Fruit fly (Drosophila melanogaster) whole organism, embryonic: ENCODE data around the gene Ctl1.
A peak's percentile ranks its signal among the peaks of the same experiment; 100 is the strongest.

ENCODE experiments used
- B-H2 ChIP-seq: fragments of 200-800 bp; sonication (Bioruptor generic); optimal IDR thresholded peaks from 2 replicates; lab custom pipeline; 2018; ENCODE audit warnings: missing biosample characterization, mild to moderate bottlenecking, missing genetic modification characterization
- BtbVII ChIP-seq: fragments of 200-800 bp; sonication (Bioruptor generic); optimal IDR thresholded peaks from 3 replicates; lab custom pipeline; 2017; ENCODE audit warnings: missing biosample characterization, mild to moderate bottlenecking, missing genetic modification characterization
- Bteb2 ChIP-seq: fragments of 200-800 bp; sonication (Bioruptor generic); optimal IDR thresholded peaks from 2 replicates; lab custom pipeline; 2016; ENCODE audit warnings: missing biosample characterization, missing genetic modification characterization
- CG10209 ChIP-seq: fragments of 200-800 bp; sonication (Bioruptor generic); optimal IDR thresholded peaks from 3 replicates; lab custom pipeline; 2017; ENCODE audit warnings: missing biosample characterization, mild to moderate bottlenecking, missing genetic modification characterization, missing genetic modification reagents
- CG10543 ChIP-seq: fragments of 200-800 bp; sonication (Bioruptor generic); optimal IDR thresholded peaks from 3 replicates; lab custom pipeline; 2017; ENCODE audit warnings: missing biosample characterization, mild to moderate bottlenecking, missing genetic modification characterization, moderate library complexity
- CG12104 ChIP-seq: fragments of 200-800 bp; sonication (Bioruptor generic); optimal IDR thresholded peaks from 3 replicates; lab custom pipeline; 2016; ENCODE audit warnings: missing biosample characterization, missing genetic modification characterization
- CG1233 ChIP-seq: fragments of 200-800 bp; sonication (Bioruptor generic); optimal IDR thresholded peaks from 4 replicates; lab custom pipeline; 2018; ENCODE audit warnings: missing biosample characterization, mild to moderate bottlenecking, missing genetic modification characterization
- CG12744 ChIP-seq: fragments of 200-800 bp; sonication (Bioruptor generic); optimal IDR thresholded peaks from 2 replicates; lab custom pipeline; 2016; ENCODE audit warnings: missing biosample characterization, missing genetic modification characterization
- CG14050 ChIP-seq: fragments of 200-800 bp; sonication (Bioruptor generic); IDR thresholded peaks from 3 replicates; pipeline ENCODE4 v1.3.6; 2022; ENCODE audit warnings: missing biosample characterization, missing genetic modification characterization
- CG1647 ChIP-seq: fragments of 200-800 bp; sonication (Bioruptor generic); optimal IDR thresholded peaks from 3 replicates; lab custom pipeline; 2016; ENCODE audit warnings: missing biosample characterization, missing genetic modification characterization
- CG16815 ChIP-seq: fragments of 200-800 bp; sonication (Bioruptor generic); optimal IDR thresholded peaks from 3 replicates; lab custom pipeline; 2017; ENCODE audit warnings: missing biosample characterization, mild to moderate bottlenecking, missing genetic modification characterization
- CG17328 ChIP-seq: fragments of 200-800 bp; sonication (Bioruptor generic); IDR thresholded peaks from 2 replicates; pipeline ENCODE4 v1.3.6; 2022; ENCODE audit warnings: missing biosample characterization, missing genetic modification characterization
- CG17361 ChIP-seq: fragments of 200-800 bp; sonication (Bioruptor generic); IDR thresholded peaks from 3 replicates; pipeline ENCODE4 v1.3.6; 2022; ENCODE audit warnings: missing biosample characterization, missing genetic modification characterization
- CG30403 ChIP-seq: fragments of 200-800 bp; sonication (Bioruptor generic); optimal IDR thresholded peaks from 3 replicates; lab custom pipeline; 2016; ENCODE audit warnings: missing biosample characterization, missing genetic modification characterization
- CG31365 ChIP-seq: fragments of 200-800 bp; sonication (Bioruptor generic); optimal IDR thresholded peaks from 2 replicates; lab custom pipeline; 2018; ENCODE audit warnings: missing biosample characterization, mild to moderate bottlenecking, missing genetic modification characterization
- CG32532 ChIP-seq: fragments of 200-800 bp; sonication (Bioruptor generic); IDR thresholded peaks from 2 replicates; pipeline ENCODE4 v1.3.6; 2022; ENCODE audit warnings: missing biosample characterization, missing genetic modification characterization
- CG3281 ChIP-seq: fragments of 200-800 bp; sonication (Bioruptor generic); optimal IDR thresholded peaks from 3 replicates; lab custom pipeline; 2017; ENCODE audit warnings: missing biosample characterization, mild to moderate bottlenecking, missing genetic modification characterization
- CG33213 ChIP-seq: fragments of 200-800 bp; sonication (Bioruptor generic); optimal IDR thresholded peaks from 3 replicates; lab custom pipeline; 2016; ENCODE audit warnings: missing biosample characterization, missing genetic modification characterization
- CG33557 ChIP-seq: fragments of 200-800 bp; sonication (Bioruptor generic); optimal IDR thresholded peaks from 2 replicates; lab custom pipeline; 2019; ENCODE audit warnings: missing biosample characterization, mild to moderate bottlenecking, missing genetic modification characterization, moderate library complexity
- CG4424 ChIP-seq: fragments of 200-800 bp; sonication (Bioruptor generic); optimal IDR thresholded peaks from 3 replicates; lab custom pipeline; 2016; ENCODE audit warnings: missing biosample characterization, missing genetic modification characterization
- CG5953 ChIP-seq: fragments of 200-800 bp; sonication (Bioruptor generic); IDR thresholded peaks from 2 replicates; pipeline ENCODE4 v1.3.6; 2022; ENCODE audit warnings: missing biosample characterization, missing genetic modification characterization
- CG6813 ChIP-seq: fragments of 200-800 bp; sonication (Bioruptor generic); optimal IDR thresholded peaks from 2 replicates; lab custom pipeline; 2017; ENCODE audit warnings: missing biosample characterization, missing genetic modification characterization, mild to moderate bottlenecking, moderate library complexity, missing genetic modification reagents
- CG8290 ChIP-seq, 3 experiments: fragments of 200-800 bp; sonication (Bioruptor generic); optimal IDR thresholded peaks; 2 replicates each; lab custom pipeline; 2016 to 2019; ENCODE audit warnings: missing biosample characterization in 3 of 3, missing genetic modification characterization in 3 of 3, mild to moderate bottlenecking in 2 of 3, moderate library complexity in 1 of 3
- D ChIP-seq, 2 experiments: fragments of 200-800 bp in 1 of 2; fragments of >200 bp in 1 of 2; sonication (Bioruptor generic) in 1 of 2; optimal IDR thresholded peaks; 2 replicates in 1 of 2; 3 replicates in 1 of 2; lab custom pipeline; 2017; ENCODE audit warnings: mild to moderate bottlenecking in 1 of 2, missing biosample characterization in 1 of 2, missing genetic modification characterization in 1 of 2, missing genetic modification reagents in 1 of 2
- Dad ChIP-seq: fragments of 200-800 bp; sonication (Bioruptor generic); optimal IDR thresholded peaks from 3 replicates; lab custom pipeline; 2016; ENCODE audit warnings: missing biosample characterization, missing genetic modification characterization
- HHEX ChIP-seq: fragments of 200-800 bp; sonication (Bioruptor generic); optimal IDR thresholded peaks from 3 replicates; lab custom pipeline; 2017; ENCODE audit warnings: missing biosample characterization, mild to moderate bottlenecking, missing genetic modification characterization, missing genetic modification reagents
- HLH3B ChIP-seq: fragments of 200-800 bp; sonication (Bioruptor generic); IDR thresholded peaks from 2 replicates; pipeline ENCODE4 v1.3.6; 2022; ENCODE audit warnings: missing biosample characterization, missing genetic modification characterization
- HLHmδ ChIP-seq: fragments of 200-800 bp; sonication (Bioruptor generic); optimal IDR thresholded peaks from 2 replicates; lab custom pipeline; 2018; ENCODE audit warnings: missing biosample characterization, mild to moderate bottlenecking, missing genetic modification characterization, moderate library complexity
- HmgD ChIP-seq: fragments of 200-800 bp; sonication (Bioruptor generic); optimal IDR thresholded peaks from 3 replicates; lab custom pipeline; 2016; ENCODE audit warnings: missing biosample characterization, missing genetic modification characterization
- MBD-R2 ChIP-seq: fragments of 200-800 bp; sonication (Bioruptor generic); IDR thresholded peaks from 2 replicates; pipeline ENCODE4 v1.3.6; 2022; ENCODE audit warnings: missing biosample characterization, missing genetic modification characterization
- NfI ChIP-seq: fragments of 200-800 bp; sonication (Bioruptor generic); optimal IDR thresholded peaks from 3 replicates; lab custom pipeline; 2018; ENCODE audit warnings: missing biosample characterization, mild to moderate bottlenecking, missing genetic modification characterization, moderate library complexity
- PHDP ChIP-seq: fragments of 200-800 bp; sonication (Bioruptor generic); optimal IDR thresholded peaks from 3 replicates; lab custom pipeline; 2018; ENCODE audit warnings: missing biosample characterization, mild to moderate bottlenecking, missing genetic modification characterization, moderate library complexity
- amos ChIP-seq: fragments of 200-800 bp; sonication (Bioruptor generic); IDR thresholded peaks from 2 replicates; pipeline ENCODE4 v1.3.6; 2022; ENCODE audit warnings: missing biosample characterization, missing genetic modification characterization; ENCODE audit not compliant: partially characterized antibody
- ap ChIP-seq: fragments of 200-800 bp; sonication (Bioruptor generic); IDR thresholded peaks from 2 replicates; pipeline ENCODE4 v1.3.6; 2022; ENCODE audit warnings: missing biosample characterization, missing genetic modification characterization
- ase ChIP-seq: fragments of 200-800 bp; sonication (Bioruptor generic); IDR thresholded peaks from 3 replicates; pipeline ENCODE4 v1.3.6; 2022; ENCODE audit warnings: missing biosample characterization, missing genetic modification characterization
- chif ChIP-seq, 2 experiments: fragments of 200-800 bp; sonication (Bioruptor generic); optimal IDR thresholded peaks; 3 replicates each; lab custom pipeline; 2016; ENCODE audit warnings: missing biosample characterization in 2 of 2, missing genetic modification characterization in 2 of 2
- crc ChIP-seq: fragments of 200-800 bp; sonication (Bioruptor generic); optimal IDR thresholded peaks from 2 replicates; lab custom pipeline; 2016; ENCODE audit warnings: missing biosample characterization, missing genetic modification characterization
- dati ChIP-seq: fragments of 200-800 bp; sonication (Bioruptor generic); IDR thresholded peaks from 2 replicates; pipeline ENCODE4 v1.3.6; 2022; ENCODE audit warnings: missing biosample characterization, missing genetic modification characterization
- gem ChIP-seq: fragments of 200-800 bp; sonication (Bioruptor generic); optimal IDR thresholded peaks from 2 replicates; lab custom pipeline; 2019; ENCODE audit warnings: missing biosample characterization, mild to moderate bottlenecking, missing genetic modification characterization, moderate library complexity
- grau ChIP-seq: fragments of 200-800 bp; optimal IDR thresholded peaks from 3 replicates; lab custom pipeline; 2019; ENCODE audit warnings: missing biosample characterization, mild to moderate bottlenecking, missing genetic modification characterization, moderate library complexity
- h ChIP-seq: fragments of >200 bp; optimal IDR thresholded peaks from 2 replicates; lab custom pipeline; 2017
- maf-S ChIP-seq: fragments of 200-800 bp; sonication (Bioruptor generic); optimal IDR thresholded peaks from 2 replicates; lab custom pipeline; 2016; ENCODE audit warnings: missing biosample characterization, missing genetic modification characterization
- odd ChIP-seq: fragments of 200-800 bp; sonication (Bioruptor generic); optimal IDR thresholded peaks from 2 replicates; lab custom pipeline; 2017; ENCODE audit warnings: missing biosample characterization, mild to moderate bottlenecking, missing genetic modification characterization
- repo ChIP-seq: fragments of 200-800 bp; sonication (Bioruptor generic); optimal IDR thresholded peaks from 2 replicates; lab custom pipeline; 2016; ENCODE audit warnings: missing biosample characterization, missing genetic modification characterization
- sd ChIP-seq: fragments of 200-800 bp; sonication (Bioruptor generic); optimal IDR thresholded peaks from 3 replicates; lab custom pipeline; 2018; ENCODE audit warnings: missing biosample characterization, mild to moderate bottlenecking, missing genetic modification characterization, moderate library complexity
- sens-2 ChIP-seq: fragments of 200-800 bp; sonication (Bioruptor generic); IDR thresholded peaks from 2 replicates; pipeline ENCODE4 v1.3.6; 2022; ENCODE audit warnings: missing biosample characterization, missing genetic modification characterization
- tgo ChIP-seq: fragments of 200-800 bp; sonication (Bioruptor generic); IDR thresholded peaks from 3 replicates; pipeline ENCODE4 v1.3.6; 2022; ENCODE audit warnings: missing biosample characterization, missing genetic modification characterization
- toy ChIP-seq: fragments of 200-800 bp; sonication (Bioruptor generic); IDR thresholded peaks from 2 replicates; pipeline ENCODE4 v1.3.6; 2022; ENCODE audit warnings: missing biosample characterization, missing genetic modification characterization
- vvl ChIP-seq: fragments of 200-800 bp; sonication (Bioruptor generic); IDR thresholded peaks from 2 replicates; pipeline ENCODE4 v1.3.6; 2022; ENCODE audit warnings: missing biosample characterization, missing genetic modification characterization
- wdn ChIP-seq: fragments of 200-800 bp; sonication (Bioruptor generic); IDR thresholded peaks from 2 replicates; pipeline ENCODE4 v1.3.6; 2022; ENCODE audit warnings: missing biosample characterization, missing genetic modification characterization
- yki ChIP-seq: fragments of >200 bp; optimal IDR thresholded peaks from 3 replicates; lab custom pipeline; 2018

Ctl1 gene

dm6 chr3L:4254301-4254834 is 23.4 kb upstream of the Ctl1 start, which contains the start of the genes ago and CG1265 (continued):
- TF ChIP-seq CG33557 (GFP tag; lab: Kevin White, UChicago), result peak; percentile 45
- no peak; the same call in 1 of the 2 replicates for TF ChIP-seq MBD-R2
- no peak for TF ChIP-seq CG14050 (GFP tag; lab: Robert Waterston, UW)
- TF ChIP-seq sd (tag; lab: Kevin White, UChicago), result no peak
- peak; percentile 56 for TF ChIP-seq grau (tag; lab: Kevin White, UChicago)
- TF ChIP-seq NfI (GFP tag; lab: Kevin White, UChicago), result peak; percentile 49
- no peak for TF ChIP-seq CG5953 (GFP tag; lab: Robert Waterston, UW)
- peak; percentile 15; the same call in 1 of the 3 replicates for TF ChIP-seq tgo (GFP tag; lab: Robert Waterston, UW)
- no peak for TF ChIP-seq CG1233 (GFP tag; lab: Kevin White, UChicago)
- no peak for TF ChIP-seq BtbVII
- no peak for TF ChIP-seq yki (lab: Kevin White, UChicago)
- peak; percentile 83 for TF ChIP-seq CG17361
- TF ChIP-seq CG3281 (GFP tag; lab: Kevin White, UChicago), result peak; percentile 40
- TF ChIP-seq h (lab: Kevin White, UChicago), result no peak
- no peak for TF ChIP-seq chif (GFP tag; optimal IDR thresholded peaks at IDR 0.05; lab: Kevin White, UChicago)
- TF ChIP-seq ap (GFP tag; lab: Robert Waterston, UW), result no peak; the same call in 1 of the 2 replicates
- peak; percentile 50 for TF ChIP-seq HLHmδ (GFP tag; lab: Kevin White, UChicago)
- TF ChIP-seq CG16815 (GFP tag; lab: Kevin White, UChicago), result no peak
- TF ChIP-seq D (optimal IDR thresholded peaks at IDR 0.05; lab: Kevin White, UChicago), result no peak
- no peak for TF ChIP-seq D (GFP tag; optimal IDR thresholded peaks at IDR 0.05; lab: Kevin White, UChicago)
- TF ChIP-seq repo (GFP tag; lab: Kevin White, UChicago), result no peak
- TF ChIP-seq HLH3B (GFP tag; lab: Robert Waterston, UW), result no peak; the same call in 1 of the 2 replicates
- TF ChIP-seq CG12104 (GFP tag; lab: Kevin White, UChicago), result peak; percentile 54
- peak; percentile 31; the same call in 1 of the 2 replicates for TF ChIP-seq sens-2 (GFP tag; lab: Robert Waterston, UW)
- no peak for TF ChIP-seq toy (GFP tag; lab: Robert Waterston, UW)
- peak; percentile 49 for TF ChIP-seq B-H2 (GFP tag; lab: Kevin White, UChicago)
- TF ChIP-seq maf-S (GFP tag; lab: Kevin White, UChicago), result no peak
- 0 out of 2 replicates have a peak, but pooled peaks have one; percentile 19 for TF ChIP-seq dati (GFP tag; lab: Robert Waterston, UW)
- peak; percentile 74 for TF ChIP-seq gem
- TF ChIP-seq amos (GFP tag; lab: Robert Waterston, UW), result peak; percentile 61
- peak; percentile 80 for TF ChIP-seq CG10543
- TF ChIP-seq CG12744, result no peak
- no peak for TF ChIP-seq wdn (GFP tag; lab: Robert Waterston, UW)
- TF ChIP-seq Dad (GFP tag; lab: Kevin White, UChicago), result no peak
- no peak for TF ChIP-seq HmgD (GFP tag; lab: Kevin White, UChicago)
- no peak for TF ChIP-seq CG8290 (GFP tag; optimal IDR thresholded peaks at IDR 0.05; lab: Kevin White, UChicago)
- peak in 1 of 2 experiments; percentile 53 for TF ChIP-seq CG8290 (tag; optimal IDR thresholded peaks at IDR 0.05; lab: Kevin White, UChicago)
- TF ChIP-seq PHDP (tag; lab: Kevin White, UChicago), result no peak
- TF ChIP-seq CG17328 (GFP tag; lab: Robert Waterston, UW), result no peak; the same call in 1 of the 2 replicates
- TF ChIP-seq CG33213, result no peak
- TF ChIP-seq odd (GFP tag; lab: Kevin White, UChicago), result peak; percentile 45
- no peak for TF ChIP-seq ase (GFP tag; lab: Robert Waterston, UW)
- TF ChIP-seq CG6813 (GFP tag; lab: Kevin White, UChicago), result no peak
- TF ChIP-seq HHEX, result no peak
- TF ChIP-seq Bteb2 (GFP tag; lab: Kevin White, UChicago), result no peak
- no peak for TF ChIP-seq crc (GFP tag; lab: Kevin White, UChicago)
- TF ChIP-seq CG4424 (GFP tag; lab: Kevin White, UChicago), result no peak
- TF ChIP-seq CG30403, result peak; percentile 64
- TF ChIP-seq CG10209 (GFP tag; lab: Kevin White, UChicago), result peak; percentile 57
- no peak for TF ChIP-seq CG1647 (GFP tag; lab: Kevin White, UChicago)
- TF ChIP-seq vvl (GFP tag; lab: Robert Waterston, UW), result peak; percentile 34; the same call in 1 of the 2 replicates
- TF ChIP-seq CG31365, result no peak
- peak; percentile 8 for TF ChIP-seq CG32532 (GFP tag; lab: Robert Waterston, UW)
